Worm (Caenorhabditis elegans) whole organism, early embryonic: ENCODE data around the gene W06E11.1.

Experiments used
- B0310.2 ChIP-seq: sonication (generic microtip); optimal IDR thresholded peaks from 2 replicates; lab custom pipeline; 2016; ENCODE audit warnings: mild to moderate bottlenecking, missing genetic modification characterization, missing compliant biosample characterization
- ama-1 ChIP-seq: fragments of 150-350 bp; optimal IDR thresholded peaks from 2 replicates; lab custom pipeline; 2014
- flt-1 ChIP-seq: fragments of 200-800 bp; sonication (Bioruptor generic); IDR thresholded peaks from 2 replicates; pipeline ENCODE4 v1.3.6; 2022; ENCODE audit warnings: missing genetic modification characterization, missing compliant biosample characterization
- tbx-11 ChIP-seq: fragments of 200-800 bp; sonication (Bioruptor generic); IDR thresholded peaks from 2 replicates; pipeline ENCODE4 v1.3.6; 2022; ENCODE audit warnings: missing genetic modification characterization, missing compliant biosample characterization
- tbx-37 ChIP-seq: fragments of 200-800 bp; sonication (Bioruptor generic); conservative IDR thresholded peaks from 2 replicates; pipeline ENCODE4 v1.3.6; 2022; ENCODE audit warnings: missing genetic modification reagents, missing genetic modification characterization, missing compliant biosample characterization

ce11 chrIII:595449-595848 is 46.4 kb upstream of the W06E11.1 start:
- TF ChIP-seq tbx-11 (no peak), tbx-37 (GFP tag; lab: Robert Waterston, UW) (no peak), B0310.2 (tag; lab: Kevin White, UChicago) (no peak), ama-1 (lab: Kevin White, UChicago) (no peak), flt-1 (no peak)
